Fruit fly (Drosophila melanogaster) whole organism: Measurements from ENCODE around the gene Gal.

ENCODE experiments used
- CG8478 ChIP-seq: fragments of >200 bp; optimal IDR thresholded peaks from 2 replicates; lab custom pipeline; 2018; ENCODE audit warnings: inconsistent platforms
- Dll ChIP-seq: fragments of >200 bp; optimal IDR thresholded peaks from 2 replicates; lab custom pipeline; 2017
- EcR ChIP-seq, 2 experiments: fragments of >200 bp; optimal IDR thresholded peaks; 2 replicates each; lab custom pipeline; 2017; ENCODE audit warnings: missing biosample characterization in 2 of 2, missing genetic modification characterization in 2 of 2, missing genetic modification reagents in 2 of 2
- pan ChIP-seq: fragments of >200 bp; optimal IDR thresholded peaks from 2 replicates; lab custom pipeline; 2017
- psq ChIP-seq: fragments of >200 bp; optimal IDR thresholded peaks from 2 replicates; lab custom pipeline; 2017
- usp ChIP-seq: fragments of >200 bp; optimal IDR thresholded peaks from 2 replicates; lab custom pipeline; 2017; ENCODE audit warnings: missing biosample characterization, missing genetic modification characterization, mixed read lengths

The Gal gene

DNA sequence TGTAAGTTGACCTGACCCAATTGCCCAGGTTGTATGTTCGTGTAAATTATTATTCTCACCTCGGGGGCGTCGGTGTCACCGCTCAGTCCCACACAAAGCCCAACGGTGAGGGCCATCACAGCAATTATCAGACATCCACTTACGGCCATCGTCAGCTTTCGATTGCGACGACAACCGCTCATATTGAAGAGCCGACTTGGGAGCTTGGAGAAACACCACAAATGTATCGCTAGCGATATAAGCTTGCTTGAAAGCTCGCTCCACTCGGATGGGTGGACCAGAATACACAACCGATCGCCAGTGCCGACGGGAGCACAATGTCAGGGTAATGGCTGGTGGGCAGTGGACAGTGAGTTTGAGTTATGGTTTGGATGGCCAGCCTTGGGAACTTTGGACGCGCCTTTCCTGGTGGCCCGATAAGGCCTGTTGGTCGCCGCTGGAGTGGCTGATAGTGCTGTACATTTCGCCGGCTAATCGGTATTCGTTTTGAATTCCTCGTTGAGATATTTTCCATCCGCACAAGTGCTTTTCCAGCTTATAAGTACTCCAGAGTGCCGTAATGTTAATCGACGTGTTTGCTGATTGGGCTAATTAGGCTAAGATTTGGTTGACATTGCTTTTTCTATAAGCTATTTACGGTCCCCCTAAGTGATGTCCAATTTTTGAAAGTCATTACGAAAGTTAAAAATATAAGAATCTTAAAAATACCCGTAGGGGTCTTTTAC is at the start of gene Gal:
TSS of gene Gal (minus strand) at position 320 of the 725 bp plus-strand sequence.
- no peak for TF ChIP-seq EcR (GFP tag; optimal IDR thresholded peaks at IDR 0.05; lab: Kevin White, UChicago)
- TF ChIP-seq usp = no peak
- TF ChIP-seq psq = no peak
- TF ChIP-seq CG8478 (lab: Kevin White, UChicago) = no peak

- TF ChIP-seq CG8478 (lab: Kevin White, UChicago) (no peak), usp (no peak), psq (no peak)
These were observed 47.3 kb upstream of the Gal start, which contains the start of gene CG13995 for dm6 chr2L:6053874-6054469. Gene CG13995 (plus strand): TSS chr2L:6054302.

- TF ChIP-seq EcR (GFP tag; optimal IDR thresholded peaks at IDR 0.05; lab: Kevin White, UChicago) (no peak), pan (lab: Kevin White, UChicago) (no peak), psq (no peak), usp (no peak), Dll (lab: Kevin White, UChicago) (no peak), CG8478 (lab: Kevin White, UChicago) (no peak)
These were observed 44.6 kb upstream of the Gal start for dm6 chr2L:6051212-6051621.

dm6 chr2L:6050575-6050974 is 43.9 kb upstream of the Gal start, which contains the start of gene CG9135:
Gene CG9135 (plus strand): TSS chr2L:6050800.
- TF ChIP-seq Dll (lab: Kevin White, UChicago) (no peak), psq (no peak), EcR (GFP tag; optimal IDR thresholded peaks at IDR 0.05; lab: Kevin White, UChicago) (no peak), usp (no peak), CG8478 (lab: Kevin White, UChicago) (no peak), pan (lab: Kevin White, UChicago) (no peak)

- TF ChIP-seq pan (lab: Kevin White, UChicago) (no peak), EcR (GFP tag; optimal IDR thresholded peaks at IDR 0.05; lab: Kevin White, UChicago) (no peak), CG8478 (lab: Kevin White, UChicago) (no peak), psq (no peak), Dll (lab: Kevin White, UChicago) (no peak), usp (no peak)
These were observed 41.9 kb upstream of the Gal start, which contains the start of the genes CG34179 and slmo for dm6 chr2L:6048542-6048941. Gene CG34179 (minus strand): TSS chr2L:6048706. Gene slmo (minus strand): TSS chr2L:6048706.

dm6 chr2L:6047528-6048160 is 41.0 kb upstream of the Gal start, which contains the start of gene IPIP:
Gene IPIP (plus strand): TSS chr2L:6048002.
- TF ChIP-seq Dll (lab: Kevin White, UChicago) (no peak), usp (no peak), psq (no peak), EcR (GFP tag; optimal IDR thresholded peaks at IDR 0.05; lab: Kevin White, UChicago) (no peak), CG8478 (lab: Kevin White, UChicago) (no peak), pan (lab: Kevin White, UChicago) (no peak)

DNA sequence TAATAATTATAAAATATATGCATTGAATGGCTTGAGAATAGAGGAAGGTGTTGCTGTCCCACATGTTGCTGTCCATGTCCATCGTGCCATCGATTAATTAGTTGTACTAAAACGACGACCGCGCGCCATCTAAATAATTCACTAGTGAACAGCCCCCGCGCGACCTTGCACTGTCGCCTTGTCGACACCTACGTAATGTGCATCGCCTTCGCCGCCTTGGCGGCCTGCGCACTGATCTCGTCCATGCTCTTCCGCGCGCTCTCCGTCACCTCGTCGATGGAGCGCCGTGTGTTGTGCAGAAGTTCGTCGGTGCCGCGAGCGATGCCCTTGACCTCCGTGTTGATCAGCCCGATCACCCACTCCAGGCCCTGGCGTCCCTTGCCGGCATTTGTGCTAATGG is 40.2 kb upstream of the Gal start:
- TF ChIP-seq Dll (lab: Kevin White, UChicago) (no peak), CG8478 (lab: Kevin White, UChicago) (no peak), pan (lab: Kevin White, UChicago) (no peak), EcR (GFP tag; optimal IDR thresholded peaks at IDR 0.05; lab: Kevin White, UChicago) (no peak), usp (no peak), psq (no peak)

- no peak for TF ChIP-seq psq
- no peak for TF ChIP-seq usp
- no peak for TF ChIP-seq Dll (lab: Kevin White, UChicago)
- no peak for TF ChIP-seq pan (lab: Kevin White, UChicago)
- TF ChIP-seq CG8478 (lab: Kevin White, UChicago) = no peak
- TF ChIP-seq EcR (GFP tag; optimal IDR thresholded peaks at IDR 0.05; lab: Kevin White, UChicago) = no peak
These were observed 39.5 kb upstream of the Gal start, which contains the start of gene Pfas for dm6 chr2L:6045972-6046718. Gene Pfas (minus strand): TSS chr2L:6046050.

- no peak for TF ChIP-seq CG8478 (lab: Kevin White, UChicago)
These were observed 38.9 kb upstream of the Gal start for dm6 chr2L:6045484-6045883.

- TF ChIP-seq CG8478 (lab: Kevin White, UChicago) (no peak), pan (lab: Kevin White, UChicago) (no peak), usp (no peak), Dll (lab: Kevin White, UChicago) (no peak), psq (no peak), EcR (GFP tag; optimal IDR thresholded peaks at IDR 0.05; lab: Kevin White, UChicago) (no peak)
These were observed 31.2 kb upstream of the Gal start, which contains the start of the genes CG9117 and CG31643 for dm6 chr2L:6037830-6038229. Gene CG9117 (minus strand): TSS chr2L:6037902. Gene CG31643 (plus strand): TSS chr2L:6038117.

DNA sequence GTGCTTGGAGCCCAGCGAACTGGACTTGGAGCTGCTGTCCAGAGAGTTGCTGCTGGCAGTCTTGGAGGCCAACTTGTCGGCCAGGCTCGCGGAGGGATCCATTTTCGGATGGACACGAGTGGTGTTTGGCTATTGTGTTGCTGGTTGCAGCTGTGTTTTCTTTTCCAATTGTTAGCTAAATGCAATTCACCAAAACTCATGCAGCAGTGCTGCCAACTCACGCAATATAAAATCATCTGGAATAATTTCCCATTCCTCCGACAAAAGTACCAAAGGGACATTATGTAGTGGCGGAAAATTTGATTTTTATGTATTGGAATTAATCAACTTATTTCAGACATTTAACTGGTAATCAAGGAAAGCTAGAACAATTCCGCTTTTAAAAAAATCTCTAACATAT is 30.1 kb upstream of the Gal start, which contains the start of gene mtm:
TSS of gene mtm (minus strand) at position 306 of the 400 bp plus-strand sequence.
- TF ChIP-seq EcR (GFP tag; optimal IDR thresholded peaks at IDR 0.05; lab: Kevin White, UChicago) (no peak), psq (no peak), CG8478 (lab: Kevin White, UChicago) (no peak), pan (lab: Kevin White, UChicago) (no peak), Dll (lab: Kevin White, UChicago) (no peak), usp (no peak)
